Worm (Caenorhabditis elegans): ENCODE results near the gene coel-1.

The coel-1 gene

ce11 chrX:4244489-4245123 is 20.9 kb upstream of the coel-1 start:
- no peak for TF ChIP-seq zip-8 (tag; optimal IDR thresholded peaks at IDR 0.05)
- no peak for TF ChIP-seq elt-1 (tag; optimal IDR thresholded peaks at IDR 0.05; ENCODE audit: borderline replicate concordance, insufficient read depth)
- no peak for TF ChIP-seq bed-3 (GFP tag; optimal IDR thresholded peaks at IDR 0.05)
- TF ChIP-seq ceh-83 (GFP tag; optimal IDR thresholded peaks at IDR 0.05) = no peak
- no peak for TF ChIP-seq flh-1 (GFP tag; optimal IDR thresholded peaks at IDR 0.05)
- no peak for TF ChIP-seq ztf-11 (tag; optimal IDR thresholded peaks at IDR 0.05)
- TF ChIP-seq nhr-2 (tag; optimal IDR thresholded peaks at IDR 0.05) = no peak
- TF ChIP-seq sem-2 (GFP tag; optimal IDR thresholded peaks at IDR 0.05) = no peak
- no peak for TF ChIP-seq pha-4 (tag; optimal IDR thresholded peaks at IDR 0.05)

- no peak for TF ChIP-seq flh-1 (GFP tag; optimal IDR thresholded peaks at IDR 0.05)
- no peak for TF ChIP-seq hlh-1 (tag; optimal IDR thresholded peaks at IDR 0.05)
- TF ChIP-seq nhr-28 (tag; optimal IDR thresholded peaks at IDR 0.05) = no peak
- TF ChIP-seq pha-4 (tag; optimal IDR thresholded peaks at IDR 0.05) = no peak
- TF ChIP-seq M03D4.4 (tag; optimal IDR thresholded peaks at IDR 0.05) = no peak
- TF ChIP-seq unc-39 (tag; optimal IDR thresholded peaks at IDR 0.05) = no peak
- no peak for TF ChIP-seq unc-120 (tag; optimal IDR thresholded peaks at IDR 0.05; ENCODE audit: poor library complexity, severe bottlenecking)
- TF ChIP-seq nhr-2 (tag; optimal IDR thresholded peaks at IDR 0.05) = no peak
- no peak for TF ChIP-seq lin-13 (tag; optimal IDR thresholded peaks at IDR 0.05)
- TF ChIP-seq ztf-11 (tag; optimal IDR thresholded peaks at IDR 0.05) = no peak
- TF ChIP-seq mep-1 (tag; optimal IDR thresholded peaks at IDR 0.05) = no peak
- TF ChIP-seq drap-1 (GFP tag; optimal IDR thresholded peaks at IDR 0.05) = no peak
- no peak for TF ChIP-seq mls-2 (tag; optimal IDR thresholded peaks at IDR 0.05)
- TF ChIP-seq ces-1 (GFP tag; optimal IDR thresholded peaks at IDR 0.05) = no peak
- no peak for TF ChIP-seq zip-8 (tag; optimal IDR thresholded peaks at IDR 0.05)
- TF ChIP-seq cnd-1 (tag; optimal IDR thresholded peaks at IDR 0.05) = no peak
Observed at ce11 chrX:4245124-4245523, 20.3 kb upstream of the coel-1 start.

DNA sequence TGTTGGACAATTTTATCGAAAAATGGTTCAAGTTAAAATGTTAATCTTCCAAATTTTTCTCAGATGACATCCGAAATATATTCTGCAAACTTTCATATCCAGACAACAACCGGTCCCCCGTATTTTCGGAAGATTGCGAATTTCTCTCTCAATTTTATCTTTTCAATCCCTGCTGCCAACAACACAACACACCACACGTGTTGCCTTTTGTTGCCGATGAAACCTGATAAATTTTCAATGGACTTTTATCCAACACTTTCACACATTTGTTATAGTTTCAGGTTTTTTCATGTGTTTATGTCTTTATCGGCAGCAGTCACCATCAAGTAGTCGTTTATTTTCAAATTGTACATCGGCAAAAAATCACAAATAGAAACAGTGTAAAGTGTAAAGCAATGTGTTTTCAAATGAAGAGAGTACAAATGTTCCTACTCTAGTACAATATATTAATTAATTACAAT is 19.2 kb upstream of the coel-1 start:
- TF ChIP-seq tbx-8 (GFP tag; optimal IDR thresholded peaks at IDR 0.05) = no peak
- TF ChIP-seq ceh-83 (GFP tag; optimal IDR thresholded peaks at IDR 0.05) = no peak
- no peak for TF ChIP-seq nhr-28 (tag; optimal IDR thresholded peaks at IDR 0.05)
- no peak for TF ChIP-seq unc-39 (tag; optimal IDR thresholded peaks at IDR 0.05)
- no peak for TF ChIP-seq lsy-2 (tag; optimal IDR thresholded peaks at IDR 0.05)
- TF ChIP-seq mep-1 (tag; optimal IDR thresholded peaks at IDR 0.05) = no peak
- TF ChIP-seq sptf-1 (tag; optimal IDR thresholded peaks at IDR 0.05) = no peak
- no peak for TF ChIP-seq lin-13 (tag; optimal IDR thresholded peaks at IDR 0.05)
- TF ChIP-seq lin-32 (GFP tag; optimal IDR thresholded peaks at IDR 0.05) = no peak
- TF ChIP-seq mab-5 (tag; optimal IDR thresholded peaks at IDR 0.05) = no peak
- TF ChIP-seq blmp-1 (tag; optimal IDR thresholded peaks at IDR 0.05) = no peak
- TF ChIP-seq sem-2 (GFP tag; optimal IDR thresholded peaks at IDR 0.05) = no peak
- no peak for TF ChIP-seq ham-2 (GFP tag; optimal IDR thresholded peaks at IDR 0.05)
- TF ChIP-seq unc-120 (tag; optimal IDR thresholded peaks at IDR 0.05; ENCODE audit: poor library complexity, severe bottlenecking) = peak; percentile 10
- TF ChIP-seq elt-1 (tag; optimal IDR thresholded peaks at IDR 0.05; ENCODE audit: borderline replicate concordance, insufficient read depth) = no peak
- TF ChIP-seq drap-1 (GFP tag; optimal IDR thresholded peaks at IDR 0.05) = no peak
- no peak for TF ChIP-seq nhr-76 (tag; optimal IDR thresholded peaks at IDR 0.05)
- TF ChIP-seq flh-1 (GFP tag; optimal IDR thresholded peaks at IDR 0.05) = no peak
- TF ChIP-seq mls-2 (tag; optimal IDR thresholded peaks at IDR 0.05) = no peak
- peak; percentile 29 for TF ChIP-seq hlh-1 (tag; optimal IDR thresholded peaks at IDR 0.05)
- TF ChIP-seq ceh-43 (GFP tag; optimal IDR thresholded peaks at IDR 0.05) = no peak
- TF ChIP-seq unc-62 (GFP tag; optimal IDR thresholded peaks at IDR 0.05) = peak; percentile 15

DNA sequence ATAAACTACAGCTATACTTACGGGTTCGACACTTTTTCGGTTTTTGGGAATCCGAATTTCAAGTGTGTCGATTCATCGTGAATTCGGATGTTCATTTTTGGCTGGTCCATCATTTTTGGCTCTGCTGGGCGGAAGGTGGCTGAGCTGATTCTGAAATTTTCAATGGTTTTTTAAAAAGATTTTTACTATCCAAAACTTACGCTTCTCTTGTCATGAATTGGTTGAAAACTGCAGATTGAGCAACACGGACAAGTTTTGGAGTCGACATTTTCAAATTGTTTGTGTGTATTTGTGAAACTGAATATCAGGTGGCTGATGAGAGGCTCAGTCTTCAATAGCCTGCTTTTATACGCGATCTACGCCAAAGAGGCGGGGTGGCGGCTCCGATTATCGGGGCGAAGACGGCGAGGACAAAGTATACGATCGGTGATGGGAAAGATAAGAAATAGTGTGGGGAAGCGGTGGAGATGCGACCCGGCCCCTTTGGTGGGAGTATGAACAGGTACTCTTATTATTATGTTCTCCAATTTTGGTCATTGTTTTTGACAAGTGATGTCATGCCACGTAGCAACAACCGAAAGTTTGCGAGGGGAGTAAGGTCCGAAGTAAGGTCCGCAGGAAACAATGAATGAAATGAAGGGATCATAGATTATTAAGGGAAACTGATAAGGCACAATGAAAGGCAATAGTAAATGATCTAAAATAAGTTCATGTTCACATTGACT is 18.4 kb upstream of the coel-1 start, which contains the start of gene F48D6.4:
Gene F48D6.4 (minus strand): TSS at position 346 of the 725 bp plus-strand sequence.
- no peak for TF ChIP-seq unc-62 (GFP tag; optimal IDR thresholded peaks at IDR 0.05)
- no peak for TF ChIP-seq bed-3 (GFP tag; optimal IDR thresholded peaks at IDR 0.05)
- peak; percentile 41 for TF ChIP-seq hlh-1 (tag; optimal IDR thresholded peaks at IDR 0.05)
